Worm (Caenorhabditis elegans): ENCODE results near the gene skr-12.

- TF ChIP-seq ama-1 (optimal IDR thresholded peaks at IDR 0.05) (no peak), jun-1 (tag; optimal IDR thresholded peaks at IDR 0.05) (no peak), unc-62 (GFP tag; optimal IDR thresholded peaks at IDR 0.05) (no peak), nhr-76 (tag; optimal IDR thresholded peaks at IDR 0.05) (no peak), nhr-43 (tag; optimal IDR thresholded peaks at IDR 0.05; ENCODE audit: poor library complexity, severe bottlenecking) (no peak), snpc-4 (tag; optimal IDR thresholded peaks at IDR 0.05) (no peak), nhr-23 (tag; optimal IDR thresholded peaks at IDR 0.05) (no peak), fkh-10 (GFP tag; optimal IDR thresholded peaks at IDR 0.05) (no peak), lin-15B (tag; optimal IDR thresholded peaks at IDR 0.05) (no peak), nhr-12 (tag; optimal IDR thresholded peaks at IDR 0.05) (no peak)
Measured at ce11 chrIV:17126512-17126911, 40.6 kb upstream of the skr-12 start.

Measured in whole organism, L3 larva.